Worm (Caenorhabditis elegans) whole organism, L1 larva: Measurements from ENCODE around the gene ceh-90.

Experiments used
- C04F5.9 ChIP-seq: sonication (generic microtip); optimal IDR thresholded peaks from 2 replicates; lab custom pipeline; 2016; ENCODE audit warnings: missing genetic modification characterization, missing compliant biosample characterization
- C16A3.4 ChIP-seq: fragments of 150-350 bp; optimal IDR thresholded peaks from 2 replicates; lab custom pipeline; 2014; ENCODE audit warnings: missing biosample characterization, missing genetic modification characterization
- Y116A8C.19 ChIP-seq: sonication (generic microtip); optimal IDR thresholded peaks from 2 replicates; lab custom pipeline; 2016; ENCODE audit warnings: missing compliant biosample characterization, missing genetic modification characterization, borderline replicate concordance
- alr-1 ChIP-seq: fragments of 200-800 bp; sonication (Bioruptor generic); optimal IDR thresholded peaks from 2 replicates; lab custom pipeline; 2018; ENCODE audit warnings: borderline replicate concordance, mild to moderate bottlenecking, missing genetic modification characterization, missing compliant biosample characterization
- aly-2 ChIP-seq: fragments of 150-350 bp; optimal IDR thresholded peaks from 2 replicates; lab custom pipeline; 2014; ENCODE audit warnings: missing biosample characterization, missing genetic modification characterization
- blmp-1 ChIP-seq: fragments of 150-350 bp; optimal IDR thresholded peaks from 2 replicates; lab custom pipeline; 2014; ENCODE audit warnings: missing biosample characterization, missing genetic modification characterization
- ceh-63 ChIP-seq: fragments of 200-800 bp; sonication (Bioruptor generic); optimal IDR thresholded peaks from 2 replicates; lab custom pipeline; 2018; ENCODE audit warnings: mild to moderate bottlenecking, missing genetic modification characterization, missing compliant biosample characterization
- ceh-8 ChIP-seq: fragments of 200-800 bp; sonication (Bioruptor generic); optimal IDR thresholded peaks from 2 replicates; lab custom pipeline; 2018; ENCODE audit warnings: mild to moderate bottlenecking, missing genetic modification characterization, moderate library complexity, missing compliant biosample characterization
- ceh-88 ChIP-seq: fragments of 200-800 bp; sonication (Bioruptor generic); IDR thresholded peaks from 2 replicates; pipeline ENCODE4 v1.3.6; 2022; ENCODE audit warnings: missing genetic modification characterization, missing compliant biosample characterization
- ceh-90 ChIP-seq: sonication (generic microtip); optimal IDR thresholded peaks from 2 replicates; lab custom pipeline; 2016; ENCODE audit warnings: missing genetic modification characterization, missing compliant biosample characterization
- ces-1 ChIP-seq: fragments of 150-350 bp; optimal IDR thresholded peaks from 2 replicates; lab custom pipeline; 2014; ENCODE audit warnings: missing biosample characterization, missing genetic modification reagents, missing genetic modification characterization
- dpl-1 ChIP-seq, 3 experiments: fragments of 150-350 bp in 2 of 3; sonication (generic microtip) in 1 of 3; optimal IDR thresholded peaks; 2 replicates each; lab custom pipeline; 2014 to 2017; ENCODE audit warnings: missing biosample characterization in 3 of 3, missing genetic modification characterization in 3 of 3, missing genetic modification reagents in 3 of 3
- efl-1 ChIP-seq, 4 experiments: fragments of 150-350 bp; optimal IDR thresholded peaks in 3 of 4; peaks in 1 of 4; 1 replicate in 1 of 4; 2 replicates in 3 of 4; lab custom pipeline; 2014; ENCODE audit warnings: missing biosample characterization in 2 of 4, missing genetic modification characterization in 2 of 4, missing genetic modification reagents in 2 of 4
- egl-13 ChIP-seq: sonication (generic microtip); optimal IDR thresholded peaks from 2 replicates; lab custom pipeline; 2016; ENCODE audit warnings: missing genotype, missing genetic modification reagents, missing genetic modification characterization, missing compliant biosample characterization
- egl-27 ChIP-seq, 2 experiments: fragments of 150-350 bp in 1 of 2; sonication (generic microtip); optimal IDR thresholded peaks; 3 replicates each; lab custom pipeline; 2017 to 2018; ENCODE audit warnings: missing biosample characterization in 2 of 2, missing genetic modification characterization in 2 of 2, missing genetic modification reagents in 2 of 2
- elt-2 ChIP-seq: sonication (generic microtip); optimal IDR thresholded peaks from 2 replicates; lab custom pipeline; 2016; ENCODE audit warnings: missing genetic modification characterization, mild to moderate bottlenecking, inconsistent platforms, missing compliant biosample characterization, missing genetic modification reagents
- ets-5 ChIP-seq: fragments of 200-800 bp; sonication (Bioruptor generic); IDR thresholded peaks from 2 replicates; pipeline ENCODE4 v1.3.6; 2022; ENCODE audit warnings: missing genetic modification characterization, missing compliant biosample characterization
- fkh-8 ChIP-seq: sonication (generic microtip); optimal IDR thresholded peaks from 2 replicates; lab custom pipeline; 2016; ENCODE audit warnings: mild to moderate bottlenecking, missing genetic modification characterization, missing compliant biosample characterization
- hlh-4 ChIP-seq: sonication (generic microtip); optimal IDR thresholded peaks from 2 replicates; lab custom pipeline; 2016; ENCODE audit warnings: mild to moderate bottlenecking, missing genetic modification characterization, missing compliant biosample characterization
- irx-1 ChIP-seq: sonication (generic microtip); optimal IDR thresholded peaks from 2 replicates; lab custom pipeline; 2016; ENCODE audit warnings: missing genetic modification characterization, missing compliant biosample characterization
- lin-14 ChIP-seq: fragments of 200-800 bp; sonication (Bioruptor generic); optimal IDR thresholded peaks from 2 replicates; lab custom pipeline; 2018; ENCODE audit warnings: mild to moderate bottlenecking, missing genetic modification characterization, moderate library complexity, missing compliant biosample characterization
- lin-15B ChIP-seq: fragments of 150-350 bp; sonication (generic microtip); optimal IDR thresholded peaks from 3 replicates; lab custom pipeline; 2014; ENCODE audit warnings: missing biosample characterization, missing genetic modification characterization
- lin-35 ChIP-seq, 2 experiments: fragments of 150-350 bp; optimal IDR thresholded peaks; 2 replicates each; lab custom pipeline; 2014; ENCODE audit warnings: missing biosample characterization in 2 of 2, missing genetic modification characterization in 2 of 2, missing genetic modification reagents in 2 of 2
- lin-39 ChIP-seq: fragments of 150-350 bp; optimal IDR thresholded peaks from 2 replicates; lab custom pipeline; 2014; ENCODE audit warnings: missing biosample characterization, missing genetic modification reagents, missing genetic modification characterization
- lsy-2 ChIP-seq, 2 experiments: fragments of 150-350 bp; optimal IDR thresholded peaks; 2 replicates each; lab custom pipeline; 2014; ENCODE audit warnings: missing biosample characterization in 2 of 2, missing genetic modification characterization in 2 of 2
- mef-2 ChIP-seq: fragments of 150-350 bp; optimal IDR thresholded peaks from 2 replicates; lab custom pipeline; 2014; ENCODE audit warnings: missing biosample characterization, missing genetic modification characterization
- mep-1 ChIP-seq: fragments of 150-350 bp; optimal IDR thresholded peaks from 2 replicates; lab custom pipeline; 2014; ENCODE audit warnings: missing biosample characterization, missing genetic modification characterization
- nhr-11 ChIP-seq: fragments of 150-350 bp; optimal IDR thresholded peaks from 2 replicates; lab custom pipeline; 2014; ENCODE audit warnings: missing biosample characterization, missing genetic modification characterization
- nhr-12 ChIP-seq: sonication (generic microtip); optimal IDR thresholded peaks from 2 replicates; lab custom pipeline; 2017; ENCODE audit warnings: missing biosample characterization, missing genetic modification characterization
- nhr-71 ChIP-seq: sonication (generic microtip); optimal IDR thresholded peaks from 2 replicates; lab custom pipeline; 2016; ENCODE audit warnings: mild to moderate bottlenecking, missing genetic modification characterization, moderate library complexity, missing compliant biosample characterization
- nhr-76 ChIP-seq: sonication (generic microtip); optimal IDR thresholded peaks from 2 replicates; lab custom pipeline; 2017; ENCODE audit warnings: missing biosample characterization, missing genetic modification characterization
- nhr-77 ChIP-seq: fragments of 150-350 bp; optimal IDR thresholded peaks from 2 replicates; lab custom pipeline; 2014; ENCODE audit warnings: missing biosample characterization, missing genetic modification characterization
- nhr-90 ChIP-seq: sonication (generic microtip); optimal IDR thresholded peaks from 2 replicates; lab custom pipeline; 2016; ENCODE audit warnings: mild to moderate bottlenecking, missing genetic modification characterization, missing compliant biosample characterization; ENCODE audit not compliant: poor library complexity
- pax-3 ChIP-seq: fragments of 200-800 bp; sonication (Bioruptor generic); optimal IDR thresholded peaks from 2 replicates; lab custom pipeline; 2018; ENCODE audit warnings: mild to moderate bottlenecking, missing genetic modification characterization, moderate library complexity, missing compliant biosample characterization
- pqm-1 ChIP-seq: sonication (generic microtip); optimal IDR thresholded peaks from 3 replicates; lab custom pipeline; 2017; ENCODE audit warnings: missing biosample characterization, missing genetic modification characterization
- rnt-1 ChIP-seq: sonication (generic microtip); optimal IDR thresholded peaks from 2 replicates; lab custom pipeline; 2016; ENCODE audit warnings: mild to moderate bottlenecking, missing genetic modification characterization, moderate library complexity, missing compliant biosample characterization
- swsn-7 ChIP-seq: sonication (generic microtip); optimal IDR thresholded peaks from 2 replicates; lab custom pipeline; 2016; ENCODE audit warnings: missing genetic modification characterization, missing compliant biosample characterization
- tbx-2 ChIP-seq: sonication (generic microtip); optimal IDR thresholded peaks from 2 replicates; lab custom pipeline; 2016; ENCODE audit warnings: missing genetic modification characterization, missing compliant biosample characterization
- tlp-1 ChIP-seq: fragments of 150-350 bp; optimal IDR thresholded peaks from 2 replicates; lab custom pipeline; 2014; ENCODE audit warnings: missing biosample characterization, missing genetic modification characterization
- unc-130 ChIP-seq: fragments of 150-350 bp; optimal IDR thresholded peaks from 2 replicates; lab custom pipeline; 2017; ENCODE audit warnings: missing biosample characterization, missing genetic modification characterization, inconsistent platforms
- unc-98 ChIP-seq: fragments of 200-800 bp; sonication (Bioruptor generic); IDR thresholded peaks from 2 replicates; pipeline ENCODE4 v1.3.6; 2022; ENCODE audit warnings: missing genetic modification characterization, missing compliant biosample characterization
- xbp-1 ChIP-seq: sonication (generic microtip); optimal IDR thresholded peaks from 2 replicates; lab custom pipeline; 2016; ENCODE audit warnings: missing genetic modification characterization, missing compliant biosample characterization
- ztf-11 ChIP-seq, 2 experiments: sonication (generic microtip); optimal IDR thresholded peaks; 2 replicates each; lab custom pipeline; 2016 to 2017; ENCODE audit warnings: missing genetic modification characterization in 2 of 2, missing biosample characterization in 1 of 2, missing compliant biosample characterization in 1 of 2

The ceh-90 gene

DNA sequence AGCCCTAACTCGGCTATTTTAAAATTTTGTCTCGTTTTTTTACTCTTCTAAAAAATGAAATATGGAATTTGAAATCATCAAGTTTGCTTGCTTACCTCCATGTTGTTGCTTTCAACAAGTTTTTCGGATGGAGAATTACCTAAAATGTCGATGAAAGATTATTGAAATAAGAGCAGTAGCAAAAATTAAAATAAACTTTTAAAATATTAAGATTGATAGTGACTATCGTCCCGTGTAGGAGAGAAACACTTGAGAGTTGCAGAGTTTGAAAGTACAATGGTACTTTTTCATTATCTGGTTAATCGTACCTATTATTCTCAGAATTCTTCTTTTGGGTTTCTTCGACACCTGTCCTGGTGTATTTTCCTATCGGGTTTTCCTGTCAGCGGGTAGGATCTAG is at the start of gene ceh-90:
ceh-90 (minus strand) TSS at position 101 of the 400 bp plus-strand sequence.
- no peak for TF ChIP-seq nhr-12 (tag; lab: Kevin White, UChicago)
- TF ChIP-seq unc-98 (GFP tag; lab: Robert Waterston, UW) = no peak
- no peak for TF ChIP-seq lin-15B (tag; lab: Kevin White, UChicago)
- TF ChIP-seq tbx-2 (tag; lab: Kevin White, UChicago) = no peak
- TF ChIP-seq tlp-1 = no peak
- TF ChIP-seq ets-5 (GFP tag; lab: Robert Waterston, UW) = no peak
- TF ChIP-seq C16A3.4 (tag; lab: Kevin White, UChicago) = no peak
- TF ChIP-seq egl-13 = no peak
- TF ChIP-seq nhr-77 (tag; lab: Kevin White, UChicago) = no peak
- no peak for TF ChIP-seq nhr-90 (tag; lab: Kevin White, UChicago)
- TF ChIP-seq unc-130 (tag; lab: Kevin White, UChicago) = no peak
- no peak for TF ChIP-seq pax-3

DNA sequence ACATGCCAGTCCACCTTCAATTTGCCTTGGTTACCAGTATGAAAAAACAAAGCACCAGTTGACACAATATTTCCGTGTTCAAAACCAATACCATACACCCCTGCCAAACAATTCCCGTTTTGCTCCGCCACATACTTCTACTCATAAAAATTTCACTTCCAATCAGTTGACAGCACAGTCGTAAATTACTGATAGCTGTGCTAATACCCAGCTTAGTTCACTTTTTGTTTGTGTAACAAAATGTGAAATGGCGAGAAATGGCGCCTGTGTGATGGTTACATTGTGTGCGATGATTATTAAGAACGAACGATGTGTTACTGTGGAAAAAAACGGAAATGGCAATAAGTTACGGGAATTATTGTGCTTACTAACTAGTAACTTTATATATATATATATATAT is 49.5 kb upstream of the ceh-90 start:
- no peak for TF ChIP-seq hlh-4 (tag; lab: Kevin White, UChicago)
- no peak for TF ChIP-seq alr-1
- TF ChIP-seq C04F5.9 (tag; lab: Kevin White, UChicago) = no peak
- no peak for TF ChIP-seq lin-14 (GFP tag; lab: Kevin White, UChicago)
- no peak for TF ChIP-seq pqm-1 (tag; lab: Kevin White, UChicago)
- no peak for TF ChIP-seq rnt-1 (tag; lab: Kevin White, UChicago)
- TF ChIP-seq unc-130 (tag; lab: Kevin White, UChicago) = no peak
- no peak for TF ChIP-seq blmp-1 (tag; lab: Kevin White, UChicago)
- peak; percentile 49 for TF ChIP-seq elt-2 (tag; lab: Kevin White, UChicago)
- TF ChIP-seq ceh-88 (GFP tag; lab: Robert Waterston, UW) = no peak
- TF ChIP-seq lsy-2 (tag; optimal IDR thresholded peaks at IDR 0.05; lab: Kevin White, UChicago) = no peak
- no peak for TF ChIP-seq nhr-12 (tag; lab: Kevin White, UChicago)
- no peak for TF ChIP-seq mep-1 (tag; lab: Kevin White, UChicago)
- TF ChIP-seq xbp-1 (tag; lab: Kevin White, UChicago) = no peak
- TF ChIP-seq Y116A8C.19 (tag; lab: Kevin White, UChicago) = no peak
- no peak for TF ChIP-seq ceh-90
- TF ChIP-seq lin-35 (GFP tag; optimal IDR thresholded peaks at IDR 0.05; lab: Kevin White, UChicago) = peak in 1 of 2 experiments; percentile 16
- TF ChIP-seq nhr-76 (tag; lab: Kevin White, UChicago) = no peak
- no peak for TF ChIP-seq C16A3.4 (tag; lab: Kevin White, UChicago)
- no peak for TF ChIP-seq lin-39 (tag; lab: Kevin White, UChicago)
- TF ChIP-seq nhr-90 (tag; lab: Kevin White, UChicago) = no peak
- TF ChIP-seq ztf-11 (tag; optimal IDR thresholded peaks at IDR 0.05; lab: Kevin White, UChicago) = no peak
- TF ChIP-seq nhr-71 (tag; lab: Kevin White, UChicago) = no peak
- TF ChIP-seq efl-1 (optimal IDR thresholded peaks at IDR 0.05; lab: Kevin White, UChicago) = no peak
- TF ChIP-seq efl-1 (GFP tag; optimal IDR thresholded peaks at IDR 0.05 in 1 of 2; lab: Kevin White, UChicago) = peak in 1 of 2 experiments; percentile 44
- TF ChIP-seq aly-2 = no peak
- no peak for TF ChIP-seq irx-1

DNA sequence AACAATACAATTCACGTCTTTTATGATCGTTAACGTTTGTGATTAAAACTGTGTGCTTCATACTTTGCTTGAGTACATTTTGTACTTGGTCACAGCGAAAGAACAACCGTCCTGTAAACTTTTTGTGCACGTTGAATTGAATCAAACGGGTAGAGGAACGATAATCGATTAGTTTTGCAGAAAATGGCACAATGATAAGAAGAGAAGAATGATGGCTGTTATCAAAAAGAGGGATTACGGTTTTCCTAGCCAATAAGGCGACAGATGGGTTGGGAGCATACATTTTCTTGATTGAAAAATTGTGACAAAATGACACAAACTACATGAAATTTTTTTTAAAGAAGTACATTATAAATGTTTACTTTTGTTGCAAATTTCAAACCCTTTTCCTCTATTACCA is 37.4 kb upstream of the ceh-90 start:
- TF ChIP-seq swsn-7 = no peak
- peak; percentile 84 for TF ChIP-seq elt-2 (tag; lab: Kevin White, UChicago)
- peak in 1 of 2 experiments; percentile 26 for TF ChIP-seq lin-35 (GFP tag; optimal IDR thresholded peaks at IDR 0.05; lab: Kevin White, UChicago)
- TF ChIP-seq lsy-2 (tag; optimal IDR thresholded peaks at IDR 0.05; lab: Kevin White, UChicago) = peak in 1 of 2 experiments; percentile 54

DNA sequence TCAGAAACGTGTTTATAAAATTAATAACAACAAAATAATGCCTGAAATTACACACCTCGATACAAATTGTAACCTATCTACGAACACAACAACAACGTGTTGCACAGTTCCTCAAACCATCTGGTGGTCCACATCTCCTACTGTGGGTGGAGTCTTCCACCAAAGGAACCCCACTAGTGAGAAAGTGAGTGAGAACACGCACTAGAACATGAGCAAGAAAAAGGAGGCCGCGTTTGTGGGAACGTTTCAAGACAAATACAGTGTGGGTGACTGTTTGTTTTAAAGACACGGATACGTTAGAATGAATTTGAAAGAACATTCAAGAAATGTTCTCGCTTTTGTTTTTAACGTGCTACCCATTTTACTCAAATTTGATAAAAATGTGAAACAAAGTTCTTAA is 29.7 kb upstream of the ceh-90 start, which contains the start of gene ceh-36:
ceh-36 (minus strand) TSS at position 101 of the 400 bp plus-strand sequence.
- TF ChIP-seq lin-39 (tag; lab: Kevin White, UChicago) = no peak
- no peak for TF ChIP-seq C04F5.9 (tag; lab: Kevin White, UChicago)
- TF ChIP-seq ceh-63 (GFP tag; lab: Kevin White, UChicago) = no peak
- TF ChIP-seq Y116A8C.19 (tag; lab: Kevin White, UChicago) = no peak
- no peak for TF ChIP-seq pax-3
- no peak for TF ChIP-seq mef-2
- no peak for TF ChIP-seq pqm-1 (tag; lab: Kevin White, UChicago)
- no peak for TF ChIP-seq ceh-8 (GFP tag; lab: Kevin White, UChicago)
- no peak for TF ChIP-seq ces-1 (GFP tag; lab: Kevin White, UChicago)
- TF ChIP-seq fkh-8 (tag; lab: Kevin White, UChicago) = no peak
- no peak for TF ChIP-seq tlp-1
- TF ChIP-seq nhr-11 (tag; lab: Kevin White, UChicago) = no peak
- TF ChIP-seq alr-1 = no peak
- TF ChIP-seq dpl-1 (GFP tag; optimal IDR thresholded peaks at IDR 0.05; lab: Kevin White, UChicago) = no peak
- TF ChIP-seq unc-130 (tag; lab: Kevin White, UChicago) = no peak
- TF ChIP-seq egl-27 (tag; optimal IDR thresholded peaks at IDR 0.05; lab: Kevin White, UChicago) = no peak
